Worm (Caenorhabditis elegans) whole organism, young adult: Measurements from ENCODE around the gene C28H8.3.

ENCODE experiments used
- C06A6.2 ChIP-seq: fragments of 200-800 bp; sonication (Bioruptor generic); conservative IDR thresholded peaks from 2 replicates; pipeline ENCODE4 v1.3.6; 2022; ENCODE audit warnings: missing genetic modification characterization, missing compliant biosample characterization
- D2030.7 ChIP-seq: fragments of 200-800 bp; sonication (Bioruptor generic); IDR thresholded peaks from 2 replicates; pipeline ENCODE4 v1.3.6; 2022; ENCODE audit warnings: missing genetic modification reagents, missing genetic modification characterization, missing compliant biosample characterization
- F49E8.2 ChIP-seq: sonication (generic microtip); optimal IDR thresholded peaks from 3 replicates; lab custom pipeline; 2017; ENCODE audit warnings: missing genetic modification characterization, mild to moderate bottlenecking, missing compliant biosample characterization, antibody characterized with exemption, moderate library complexity; ENCODE audit not compliant: insufficient read depth
- F52B5.7 ChIP-seq: sonication (generic microtip); optimal IDR thresholded peaks from 2 replicates; lab custom pipeline; 2016; ENCODE audit warnings: mild to moderate bottlenecking, missing genetic modification characterization, missing compliant biosample characterization
- K11D2.4 ChIP-seq: fragments of 200-800 bp; sonication (Bioruptor generic); IDR thresholded peaks from 2 replicates; pipeline ENCODE4 v1.3.6; 2022; ENCODE audit warnings: missing genetic modification reagents, missing genetic modification characterization, missing compliant biosample characterization
- Y95B8A.8 ChIP-seq: fragments of 200-800 bp; sonication (Bioruptor generic); IDR thresholded peaks from 2 replicates; pipeline ENCODE4 v1.3.6; 2022; ENCODE audit warnings: missing genetic modification reagents, missing genetic modification characterization, missing compliant biosample characterization
- ama-1 ChIP-seq, 3 experiments: fragments of 150-350 bp in 1 of 3; sonication (generic microtip) in 2 of 3; optimal IDR thresholded peaks; 2 replicates each; lab custom pipeline; 2014 to 2018; ENCODE audit warnings: missing biosample characterization in 2 of 3, missing genetic modification characterization in 2 of 3, missing genetic modification reagents in 2 of 3
- aptf-2 ChIP-seq: fragments of 200-800 bp; sonication (Bioruptor generic); conservative IDR thresholded peaks from 2 replicates; pipeline ENCODE4 v1.3.6; 2022; ENCODE audit warnings: missing genetic modification reagents, missing genetic modification characterization, missing compliant biosample characterization
- athp-1 ChIP-seq: sonication (generic microtip); optimal IDR thresholded peaks from 2 replicates; lab custom pipeline; 2017; ENCODE audit warnings: mild to moderate bottlenecking, missing genetic modification characterization, missing compliant biosample characterization
- attf-3 ChIP-seq: fragments of 200-800 bp; sonication (Bioruptor generic); conservative IDR thresholded peaks from 2 replicates; pipeline ENCODE4 v1.3.6; 2022; ENCODE audit warnings: missing genetic modification reagents, missing genetic modification characterization, missing compliant biosample characterization
- attf-5 ChIP-seq: fragments of 200-800 bp; sonication (Bioruptor generic); optimal IDR thresholded peaks from 2 replicates; lab custom pipeline; 2018; ENCODE audit warnings: mild to moderate bottlenecking, missing genetic modification characterization, missing compliant biosample characterization
- cebp-1 ChIP-seq, 2 experiments: fragments of 200-800 bp in 1 of 2; sonication (Bioruptor generic) in 1 of 2; sonication (generic microtip) in 1 of 2; IDR thresholded peaks in 1 of 2; optimal IDR thresholded peaks in 1 of 2; 2 replicates each; pipeline versions ENCODE4 v1.3.6 to Lab custom; 2017 to 2022; ENCODE audit warnings: missing compliant biosample characterization in 2 of 2, missing genetic modification characterization in 2 of 2, mild to moderate bottlenecking in 1 of 2, missing genetic modification reagents in 1 of 2, moderate library complexity in 1 of 2
- ceh-100 ChIP-seq: fragments of 200-800 bp; sonication (Bioruptor generic); IDR thresholded peaks from 2 replicates; pipeline ENCODE4 v1.3.6; 2022; ENCODE audit warnings: missing genetic modification reagents, missing genetic modification characterization, missing compliant biosample characterization
- ceh-27 ChIP-seq: fragments of 200-800 bp; sonication (Bioruptor generic); optimal IDR thresholded peaks from 2 replicates; lab custom pipeline; 2018; ENCODE audit warnings: mild to moderate bottlenecking, missing genetic modification characterization, moderate library complexity, missing compliant biosample characterization
- ceh-40 ChIP-seq: fragments of 200-800 bp; sonication (Bioruptor generic); IDR thresholded peaks from 2 replicates; pipeline ENCODE4 v1.3.6; 2022; ENCODE audit warnings: missing genetic modification characterization, missing compliant biosample characterization
- ceh-58 ChIP-seq: fragments of 200-800 bp; sonication (Bioruptor generic); IDR thresholded peaks from 2 replicates; pipeline ENCODE4 v1.3.6; 2022; ENCODE audit warnings: missing genetic modification characterization, missing compliant biosample characterization
- die-1 ChIP-seq: sonication (generic microtip); optimal IDR thresholded peaks from 2 replicates; lab custom pipeline; 2016; ENCODE audit warnings: missing genotype, mild to moderate bottlenecking, missing genetic modification characterization, missing compliant biosample characterization
- dox-1 ChIP-seq: fragments of 200-800 bp; sonication (Bioruptor generic); IDR thresholded peaks from 2 replicates; pipeline ENCODE4 v1.3.6; 2022; ENCODE audit warnings: missing genetic modification reagents, missing genetic modification characterization, missing compliant biosample characterization
- gei-17 ChIP-seq: fragments of 200-800 bp; sonication (Bioruptor generic); optimal IDR thresholded peaks from 2 replicates; lab custom pipeline; 2018; ENCODE audit warnings: mild to moderate bottlenecking, missing genetic modification characterization, missing compliant biosample characterization
- hmg-1.2 ChIP-seq: fragments of 200-800 bp; sonication (Bioruptor generic); IDR thresholded peaks from 2 replicates; pipeline ENCODE4 v1.3.6; 2022; ENCODE audit warnings: missing genetic modification reagents, missing genetic modification characterization, missing compliant biosample characterization
- hmg-20 ChIP-seq: fragments of 200-800 bp; sonication (Bioruptor generic); IDR thresholded peaks from 2 replicates; pipeline ENCODE4 v1.3.6; 2022; ENCODE audit warnings: missing genetic modification reagents, missing genetic modification characterization, missing compliant biosample characterization
- lag-1 ChIP-seq: fragments of 200-800 bp; sonication (Bioruptor generic); IDR thresholded peaks from 2 replicates; pipeline ENCODE4 v1.3.6; 2022; ENCODE audit warnings: missing genetic modification reagents, missing genetic modification characterization, missing compliant biosample characterization
- let-526 ChIP-seq: fragments of 200-800 bp; sonication (Bioruptor generic); IDR thresholded peaks from 2 replicates; pipeline ENCODE4 v1.3.6; 2022; ENCODE audit warnings: missing genetic modification reagents, missing genetic modification characterization, missing compliant biosample characterization
- lin-26 ChIP-seq: fragments of 200-800 bp; sonication (Bioruptor generic); IDR thresholded peaks from 2 replicates; pipeline ENCODE4 v1.3.6; 2022; ENCODE audit warnings: missing genetic modification reagents, missing genetic modification characterization, missing compliant biosample characterization
- lin-35 ChIP-seq, 3 experiments: fragments of 150-350 bp in 2 of 3; sonication (generic microtip) in 1 of 3; optimal IDR thresholded peaks; 2 replicates each; lab custom pipeline; 2014 to 2018; ENCODE audit warnings: missing biosample characterization in 3 of 3, missing genetic modification characterization in 3 of 3, missing genetic modification reagents in 3 of 3
- lsl-1 ChIP-seq: fragments of 200-800 bp; sonication (Bioruptor generic); optimal IDR thresholded peaks from 2 replicates; lab custom pipeline; 2018; ENCODE audit warnings: mild to moderate bottlenecking, missing genetic modification characterization, moderate library complexity, missing compliant biosample characterization
- lsy-27 ChIP-seq: sonication (generic microtip); optimal IDR thresholded peaks from 2 replicates; lab custom pipeline; 2017; ENCODE audit warnings: missing genetic modification characterization, mild to moderate bottlenecking, missing compliant biosample characterization, antibody characterized with exemption, missing genotype, borderline replicate concordance; ENCODE audit not compliant: insufficient read depth
- mcd-1 ChIP-seq: fragments of 200-800 bp; sonication (Bioruptor generic); IDR thresholded peaks from 2 replicates; pipeline ENCODE4 v1.3.6; 2022; ENCODE audit warnings: missing genetic modification reagents, missing genetic modification characterization, missing compliant biosample characterization
- mel-28 ChIP-seq: sonication (generic microtip); optimal IDR thresholded peaks from 2 replicates; lab custom pipeline; 2016; ENCODE audit warnings: borderline replicate concordance, mild to moderate bottlenecking, missing genetic modification characterization, missing compliant biosample characterization
- nhr-120 ChIP-seq: fragments of 200-800 bp; sonication (Bioruptor generic); IDR thresholded peaks from 2 replicates; pipeline ENCODE4 v1.3.6; 2022; ENCODE audit warnings: missing genetic modification characterization, missing compliant biosample characterization
- nhr-179 ChIP-seq: sonication (generic microtip); optimal IDR thresholded peaks from 2 replicates; lab custom pipeline; 2016; ENCODE audit warnings: mild to moderate bottlenecking, missing genetic modification characterization, missing compliant biosample characterization
- nhr-90 ChIP-seq: sonication (generic microtip); optimal IDR thresholded peaks from 2 replicates; lab custom pipeline; 2016; ENCODE audit warnings: missing genotype, mild to moderate bottlenecking, missing genetic modification characterization, missing compliant biosample characterization
- pbrm-1 ChIP-seq: fragments of 200-800 bp; sonication (Bioruptor generic); IDR thresholded peaks from 2 replicates; pipeline ENCODE4 v1.3.6; 2022; ENCODE audit warnings: missing genetic modification reagents, missing genetic modification characterization, missing compliant biosample characterization
- pha-4 ChIP-seq: fragments of 150-350 bp; sonication (generic microtip); optimal IDR thresholded peaks from 2 replicates; lab custom pipeline; 2014; ENCODE audit warnings: missing biosample characterization, missing genetic modification reagents, missing genetic modification characterization
- rcor-1 ChIP-seq: fragments of 200-800 bp; sonication (Bioruptor generic); IDR thresholded peaks from 2 replicates; pipeline ENCODE4 v1.3.6; 2022; ENCODE audit warnings: missing genetic modification reagents, missing genetic modification characterization, missing compliant biosample characterization
- repo-1 ChIP-seq: sonication (generic microtip); optimal IDR thresholded peaks from 2 replicates; lab custom pipeline; 2017; ENCODE audit warnings: mild to moderate bottlenecking, missing genetic modification characterization, missing compliant biosample characterization
- sptf-2 ChIP-seq: fragments of 200-800 bp; sonication (Bioruptor generic); optimal IDR thresholded peaks from 2 replicates; lab custom pipeline; 2018; ENCODE audit warnings: mild to moderate bottlenecking, missing genetic modification characterization, missing compliant biosample characterization
- tbp1 ChIP-seq: fragments of 200-800 bp; sonication (Bioruptor generic); optimal IDR thresholded peaks from 2 replicates; lab custom pipeline; 2018; ENCODE audit warnings: mild to moderate bottlenecking, missing genetic modification characterization, missing compliant biosample characterization
- unc-130 ChIP-seq: sonication (generic microtip); optimal IDR thresholded peaks from 2 replicates; lab custom pipeline; 2016; ENCODE audit warnings: missing genetic modification reagents, missing genetic modification characterization, missing compliant biosample characterization
- xnd-1 ChIP-seq: sonication (generic microtip); optimal IDR thresholded peaks from 2 replicates; lab custom pipeline; 2016; ENCODE audit warnings: missing genotype, missing genetic modification reagents, missing genetic modification characterization, missing compliant biosample characterization
- ztf-26 ChIP-seq: sonication (generic microtip); optimal IDR thresholded peaks from 2 replicates; lab custom pipeline; 2017; ENCODE audit warnings: missing genetic modification characterization, missing compliant biosample characterization
- ztf-28 ChIP-seq: fragments of 200-800 bp; sonication (Bioruptor generic); IDR thresholded peaks from 2 replicates; pipeline ENCODE4 v1.3.6; 2022; ENCODE audit warnings: missing genetic modification reagents, missing genetic modification characterization, missing compliant biosample characterization
- ztf-3 ChIP-seq: fragments of 200-800 bp; sonication (Bioruptor generic); optimal IDR thresholded peaks from 2 replicates; lab custom pipeline; 2018; ENCODE audit warnings: mild to moderate bottlenecking, missing genetic modification characterization, missing compliant biosample characterization
- ztf-6 ChIP-seq: fragments of 200-800 bp; sonication (Bioruptor generic); IDR thresholded peaks from 2 replicates; pipeline ENCODE4 v1.3.6; 2022; ENCODE audit warnings: missing genetic modification reagents, missing genetic modification characterization, missing compliant biosample characterization

C28H8.3 gene

DNA sequence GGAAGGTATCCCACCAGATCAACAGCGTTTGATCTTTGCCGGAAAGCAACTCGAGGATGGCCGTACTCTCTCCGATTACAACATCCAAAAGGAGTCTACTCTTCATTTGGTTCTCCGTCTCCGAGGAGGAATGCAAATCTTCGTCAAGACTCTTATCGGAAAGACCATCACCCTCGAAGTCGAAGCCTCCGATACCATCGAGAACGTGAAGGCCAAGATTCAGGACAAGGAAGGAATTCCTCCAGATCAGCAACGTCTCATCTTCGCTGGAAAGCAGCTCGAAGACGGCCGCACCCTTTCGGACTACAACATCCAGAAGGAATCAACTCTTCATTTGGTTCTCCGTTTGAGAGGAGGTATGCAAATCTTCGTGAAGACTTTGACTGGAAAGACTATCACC is 33.6 kb downstream of the C28H8.3 start:
- TF ChIP-seq dox-1 (peak; percentile 34), C06A6.2 (GFP tag; lab: Robert Waterston, UW) (no peak), sptf-2 (GFP tag; lab: Kevin White, UChicago) (no peak), ceh-100 (no peak), pbrm-1 (GFP tag; lab: Robert Waterston, UW) (no peak), aptf-2 (GFP tag; lab: Robert Waterston, UW) (no peak), lin-35 (GFP tag; optimal IDR thresholded peaks at IDR 0.05; lab: Kevin White, UChicago) (peak in 1 of 3 experiments; percentile 51), let-526 (GFP tag; lab: Robert Waterston, UW) (0 out of 2 replicates have a peak, but pooled peaks have one; percentile 11), hmg-20 (no peak), D2030.7 (GFP tag; lab: Robert Waterston, UW) (no peak), Y95B8A.8 (no peak), nhr-179 (tag; lab: Kevin White, UChicago) (no peak), mel-28 (no peak), athp-1 (tag; lab: Kevin White, UChicago) (no peak), ceh-27 (GFP tag; lab: Kevin White, UChicago) (no peak), ztf-28 (GFP tag; lab: Robert Waterston, UW) (no peak), ceh-40 (peak; percentile 49; the same call in 1 of the 2 replicates), rcor-1 (peak; percentile 21; the same call in 1 of the 2 replicates), F52B5.7 (tag; lab: Kevin White, UChicago) (no peak), ama-1 (optimal IDR thresholded peaks at IDR 0.05; lab: Kevin White, UChicago) (no peak), ama-1 (GFP tag; optimal IDR thresholded peaks at IDR 0.05; lab: Kevin White, UChicago) (no peak), ztf-3 (no peak), nhr-120 (GFP tag; lab: Robert Waterston, UW) (no peak)

DNA sequence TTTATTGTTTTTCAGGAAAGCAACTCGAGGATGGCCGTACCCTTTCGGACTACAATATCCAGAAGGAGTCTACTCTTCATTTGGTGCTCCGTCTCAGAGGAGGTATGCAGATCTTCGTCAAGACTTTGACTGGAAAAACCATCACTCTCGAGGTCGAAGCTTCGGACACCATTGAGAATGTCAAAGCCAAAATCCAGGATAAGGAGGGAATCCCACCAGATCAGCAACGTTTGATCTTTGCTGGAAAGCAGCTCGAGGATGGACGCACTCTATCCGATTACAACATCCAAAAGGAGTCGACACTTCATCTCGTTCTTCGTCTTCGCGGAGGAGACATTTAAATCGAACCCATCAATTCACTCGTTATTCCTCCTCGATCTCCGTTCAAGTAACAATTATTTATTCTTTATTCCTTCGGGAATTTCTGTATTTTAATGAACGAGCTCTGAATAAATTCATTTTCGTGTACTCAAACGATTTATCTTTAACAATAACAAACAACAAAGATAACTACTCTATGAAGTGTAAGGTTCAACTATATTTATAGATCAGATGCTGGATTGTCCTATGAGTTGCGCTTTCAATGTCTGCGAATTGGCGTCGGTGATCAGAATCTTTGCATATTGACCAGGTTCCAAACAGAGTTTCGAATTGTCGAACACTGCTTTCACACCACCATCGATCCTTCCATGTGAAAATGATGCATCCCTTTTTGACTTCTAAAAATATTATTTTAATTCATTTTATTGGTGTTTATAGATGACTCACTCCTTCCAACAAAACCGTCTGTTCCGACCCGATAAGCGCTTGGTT is 35.1 kb downstream of the C28H8.3 start:
- TF ChIP-seq repo-1 (tag; lab: Kevin White, UChicago) (peak; percentile 96), cebp-1 (GFP tag; IDR thresholded peaks at IDR 0.05; lab: Robert Waterston, UW) (no peak; the same call in 1 of the 2 replicates), cebp-1 (tag; optimal IDR thresholded peaks at IDR 0.05; lab: Kevin White, UChicago) (peak; percentile 86), lin-26 (GFP tag; lab: Robert Waterston, UW) (peak; percentile 77; the same call in 1 of the 2 replicates), K11D2.4 (peak; percentile 67; the same call in 1 of the 2 replicates), lsy-27 (no peak), sptf-2 (GFP tag; lab: Kevin White, UChicago) (no peak), mel-28 (peak; percentile 69), attf-3 (GFP tag; lab: Robert Waterston, UW) (peak; percentile 40; the same call in 1 of the 2 replicates), lag-1 (GFP tag; lab: Robert Waterston, UW) (no peak), F49E8.2 (tag; lab: Kevin White, UChicago) (peak; percentile 73), C06A6.2 (GFP tag; lab: Robert Waterston, UW) (peak; percentile 50; the same call in 1 of the 2 replicates), unc-130 (GFP tag; lab: Kevin White, UChicago) (no peak), mcd-1 (peak; percentile 56), hmg-20 (0 out of 2 replicates have a peak, but pooled peaks have one; percentile 30), ceh-58 (GFP tag; lab: Robert Waterston, UW) (peak; percentile 81; the same call in 1 of the 2 replicates), attf-5 (peak; percentile 39), xnd-1 (no peak), hmg-1.2 (peak; percentile 60), Y95B8A.8 (peak; percentile 89), D2030.7 (GFP tag; lab: Robert Waterston, UW) (0 out of 2 replicates have a peak, but pooled peaks have one; percentile 14), pha-4 (tag; lab: Kevin White, UChicago) (peak; percentile 60), lsl-1 (GFP tag; lab: Kevin White, UChicago) (peak; percentile 27), die-1 (peak; percentile 46), ztf-6 (GFP tag; lab: Robert Waterston, UW) (no peak), tbp1 (GFP tag; lab: Kevin White, UChicago) (peak; percentile 62), ztf-26 (tag; lab: Kevin White, UChicago) (peak; percentile 21), gei-17 (GFP tag; lab: Kevin White, UChicago) (peak; percentile 41), nhr-90 (peak; percentile 65), ztf-3 (peak; percentile 21)
